Worm (Caenorhabditis elegans) whole organism, L2 larva: ENCODE measurements around the gene C13A2.1.

Experiments used
- ama-1 ChIP-seq: fragments of 150-350 bp; optimal IDR thresholded peaks from 2 replicates; lab custom pipeline; 2018; ENCODE audit warnings: inconsistent platforms
- blmp-1 ChIP-seq: sonication (generic microtip); optimal IDR thresholded peaks from 2 replicates; lab custom pipeline; 2017; ENCODE audit warnings: missing genetic modification characterization, mild to moderate bottlenecking, missing compliant biosample characterization, antibody characterized with exemption, moderate library complexity; ENCODE audit not compliant: insufficient read depth
- egl-27 ChIP-seq: sonication (generic microtip); optimal IDR thresholded peaks from 3 replicates; lab custom pipeline; 2017; ENCODE audit warnings: missing biosample characterization, missing genetic modification reagents, missing genetic modification characterization
- fos-1 ChIP-seq: fragments of 150-350 bp; optimal IDR thresholded peaks from 2 replicates; lab custom pipeline; 2014; ENCODE audit warnings: missing biosample characterization, missing genetic modification characterization
- snpc-4 ChIP-seq: fragments of 150-350 bp; optimal IDR thresholded peaks from 2 replicates; lab custom pipeline; 2014; ENCODE audit warnings: missing biosample characterization, missing genetic modification characterization
- zag-1 ChIP-seq: fragments of 150-350 bp; optimal IDR thresholded peaks from 2 replicates; lab custom pipeline; 2014; ENCODE audit warnings: missing biosample characterization, missing genetic modification characterization

ce11 chrV:7332253-7332652 is 43.5 kb downstream of the C13A2.1 start, which contains the start of gene F10G2.1:
- TF ChIP-seq fos-1 (tag; lab: Kevin White, UChicago) (no peak), zag-1 (tag; lab: Kevin White, UChicago) (no peak), egl-27 (tag; lab: Kevin White, UChicago) (no peak), blmp-1 (no peak), ama-1 (lab: Kevin White, UChicago) (no peak), snpc-4 (tag; lab: Kevin White, UChicago) (no peak)
